Worm (Caenorhabditis elegans) whole organism, young adult: Measurements from ENCODE around the gene acly-2.

Experiments
- D2030.7 ChIP-seq: fragments of 200-800 bp; sonication (Bioruptor generic); IDR thresholded peaks from 2 replicates; pipeline ENCODE4 v1.3.6; 2022; ENCODE audit warnings: missing genetic modification reagents, missing genetic modification characterization, missing compliant biosample characterization
- F22D6.2 ChIP-seq: sonication (generic microtip); optimal IDR thresholded peaks from 2 replicates; lab custom pipeline; 2016; ENCODE audit warnings: mild to moderate bottlenecking, missing genetic modification characterization, missing compliant biosample characterization
- F57A8.1 ChIP-seq: fragments of 200-800 bp; sonication (Bioruptor generic); optimal IDR thresholded peaks from 2 replicates; lab custom pipeline; 2018; ENCODE audit warnings: mild to moderate bottlenecking, missing genetic modification characterization, moderate library complexity, missing compliant biosample characterization
- T07F8.4 ChIP-seq: sonication (generic microtip); optimal IDR thresholded peaks from 2 replicates; lab custom pipeline; 2016; ENCODE audit warnings: mild to moderate bottlenecking, missing genetic modification characterization, moderate library complexity, missing compliant biosample characterization
- T26A5.8 ChIP-seq: sonication (generic microtip); optimal IDR thresholded peaks from 2 replicates; lab custom pipeline; 2016; ENCODE audit warnings: missing genetic modification characterization, missing compliant biosample characterization
- Y95B8A.8 ChIP-seq: fragments of 200-800 bp; sonication (Bioruptor generic); IDR thresholded peaks from 2 replicates; pipeline ENCODE4 v1.3.6; 2022; ENCODE audit warnings: missing genetic modification reagents, missing genetic modification characterization, missing compliant biosample characterization
- ZK185.1 ChIP-seq: sonication (generic microtip); optimal IDR thresholded peaks from 2 replicates; lab custom pipeline; 2016; ENCODE audit warnings: mild to moderate bottlenecking, missing genetic modification characterization, missing compliant biosample characterization; ENCODE audit not compliant: poor library complexity, severe bottlenecking
- atf-7 ChIP-seq: sonication (generic microtip); optimal IDR thresholded peaks from 2 replicates; lab custom pipeline; 2017; ENCODE audit warnings: mild to moderate bottlenecking, missing genetic modification characterization, missing compliant biosample characterization
- athp-1 ChIP-seq: sonication (generic microtip); optimal IDR thresholded peaks from 2 replicates; lab custom pipeline; 2017; ENCODE audit warnings: mild to moderate bottlenecking, missing genetic modification characterization, missing compliant biosample characterization
- attf-5 ChIP-seq: fragments of 200-800 bp; sonication (Bioruptor generic); optimal IDR thresholded peaks from 2 replicates; lab custom pipeline; 2018; ENCODE audit warnings: mild to moderate bottlenecking, missing genetic modification characterization, missing compliant biosample characterization
- attf-6 ChIP-seq: fragments of 200-800 bp; sonication (Bioruptor generic); IDR thresholded peaks from 2 replicates; pipeline ENCODE4 v1.3.6; 2022; ENCODE audit warnings: missing genetic modification reagents, missing genetic modification characterization, missing compliant biosample characterization
- bed-1 ChIP-seq: fragments of 200-800 bp; sonication (Bioruptor generic); IDR thresholded peaks from 2 replicates; pipeline ENCODE4 v1.3.6; 2022; ENCODE audit warnings: missing genetic modification reagents, missing genetic modification characterization, missing compliant biosample characterization
- ceh-27 ChIP-seq: fragments of 200-800 bp; sonication (Bioruptor generic); optimal IDR thresholded peaks from 2 replicates; lab custom pipeline; 2018; ENCODE audit warnings: mild to moderate bottlenecking, missing genetic modification characterization, moderate library complexity, missing compliant biosample characterization
- ceh-58 ChIP-seq: fragments of 200-800 bp; sonication (Bioruptor generic); IDR thresholded peaks from 2 replicates; pipeline ENCODE4 v1.3.6; 2022; ENCODE audit warnings: missing genetic modification characterization, missing compliant biosample characterization
- ceh-79 ChIP-seq: sonication (generic microtip); optimal IDR thresholded peaks from 2 replicates; lab custom pipeline; 2017; ENCODE audit warnings: mild to moderate bottlenecking, missing genetic modification characterization, missing compliant biosample characterization
- ceh-91 ChIP-seq: fragments of 200-800 bp; sonication (Bioruptor generic); IDR thresholded peaks from 2 replicates; pipeline ENCODE4 v1.3.6; 2022; ENCODE audit warnings: missing genetic modification reagents, missing genetic modification characterization, missing compliant biosample characterization
- die-1 ChIP-seq: sonication (generic microtip); optimal IDR thresholded peaks from 2 replicates; lab custom pipeline; 2016; ENCODE audit warnings: missing genotype, mild to moderate bottlenecking, missing genetic modification characterization, missing compliant biosample characterization
- dox-1 ChIP-seq: fragments of 200-800 bp; sonication (Bioruptor generic); IDR thresholded peaks from 2 replicates; pipeline ENCODE4 v1.3.6; 2022; ENCODE audit warnings: missing genetic modification reagents, missing genetic modification characterization, missing compliant biosample characterization
- egl-18 ChIP-seq: fragments of 200-800 bp; sonication (Bioruptor generic); IDR thresholded peaks from 2 replicates; pipeline ENCODE4 v1.3.6; 2022; ENCODE audit warnings: missing genetic modification reagents, missing genetic modification characterization, missing compliant biosample characterization
- egrh-3 ChIP-seq: fragments of 200-800 bp; sonication (Bioruptor generic); IDR thresholded peaks from 2 replicates; pipeline ENCODE4 v1.3.6; 2022; ENCODE audit warnings: missing genetic modification reagents, missing genetic modification characterization, missing compliant biosample characterization
- ekl-4 ChIP-seq: fragments of 200-800 bp; sonication (Bioruptor generic); IDR thresholded peaks from 2 replicates; pipeline ENCODE4 v1.3.6; 2022; ENCODE audit warnings: missing genetic modification reagents, missing genetic modification characterization, missing compliant biosample characterization
- fkh-3 ChIP-seq: sonication (generic microtip); optimal IDR thresholded peaks from 2 replicates; lab custom pipeline; 2016; ENCODE audit warnings: mild to moderate bottlenecking, missing genetic modification characterization, missing compliant biosample characterization
- gei-17 ChIP-seq: fragments of 200-800 bp; sonication (Bioruptor generic); optimal IDR thresholded peaks from 2 replicates; lab custom pipeline; 2018; ENCODE audit warnings: mild to moderate bottlenecking, missing genetic modification characterization, missing compliant biosample characterization
- him-1 ChIP-seq: sonication (generic microtip); optimal IDR thresholded peaks from 2 replicates; lab custom pipeline; 2016; ENCODE audit warnings: missing genotype, missing genetic modification reagents, missing genetic modification characterization, missing compliant biosample characterization
- hlh-12 ChIP-seq: sonication (generic microtip); optimal IDR thresholded peaks from 2 replicates; lab custom pipeline; 2016; ENCODE audit warnings: missing genetic modification characterization, missing compliant biosample characterization
- hmg-1.2 ChIP-seq: fragments of 200-800 bp; sonication (Bioruptor generic); IDR thresholded peaks from 2 replicates; pipeline ENCODE4 v1.3.6; 2022; ENCODE audit warnings: missing genetic modification reagents, missing genetic modification characterization, missing compliant biosample characterization
- hmg-20 ChIP-seq: fragments of 200-800 bp; sonication (Bioruptor generic); IDR thresholded peaks from 2 replicates; pipeline ENCODE4 v1.3.6; 2022; ENCODE audit warnings: missing genetic modification reagents, missing genetic modification characterization, missing compliant biosample characterization
- lin-35 ChIP-seq, 3 experiments: fragments of 150-350 bp in 2 of 3; sonication (generic microtip) in 1 of 3; optimal IDR thresholded peaks; 2 replicates each; lab custom pipeline; 2014 to 2018; ENCODE audit warnings: missing biosample characterization in 3 of 3, missing genetic modification characterization in 3 of 3, missing genetic modification reagents in 3 of 3
- lin-54 ChIP-seq: fragments of 200-800 bp; sonication (Bioruptor generic); optimal IDR thresholded peaks from 2 replicates; lab custom pipeline; 2018; ENCODE audit warnings: mild to moderate bottlenecking, missing genetic modification characterization, missing compliant biosample characterization
- lsl-1 ChIP-seq: fragments of 200-800 bp; sonication (Bioruptor generic); optimal IDR thresholded peaks from 2 replicates; lab custom pipeline; 2018; ENCODE audit warnings: mild to moderate bottlenecking, missing genetic modification characterization, moderate library complexity, missing compliant biosample characterization
- lsy-27 ChIP-seq: sonication (generic microtip); optimal IDR thresholded peaks from 2 replicates; lab custom pipeline; 2017; ENCODE audit warnings: missing genetic modification characterization, mild to moderate bottlenecking, missing compliant biosample characterization, antibody characterized with exemption, missing genotype, borderline replicate concordance; ENCODE audit not compliant: insufficient read depth
- madf-10 ChIP-seq: sonication (generic microtip); optimal IDR thresholded peaks from 2 replicates; lab custom pipeline; 2016; ENCODE audit warnings: mild to moderate bottlenecking, missing genetic modification characterization, missing compliant biosample characterization
- madf-6 ChIP-seq: fragments of 200-800 bp; sonication (Bioruptor generic); IDR thresholded peaks from 2 replicates; pipeline ENCODE4 v1.3.6; 2022; ENCODE audit warnings: missing genetic modification reagents, missing genetic modification characterization, missing compliant biosample characterization
- nfyb-1 ChIP-seq: fragments of 200-800 bp; sonication (Bioruptor generic); IDR thresholded peaks from 2 replicates; pipeline ENCODE4 v1.3.6; 2022; ENCODE audit warnings: missing genetic modification reagents, missing genetic modification characterization, missing compliant biosample characterization
- nhr-179 ChIP-seq: sonication (generic microtip); optimal IDR thresholded peaks from 2 replicates; lab custom pipeline; 2016; ENCODE audit warnings: mild to moderate bottlenecking, missing genetic modification characterization, missing compliant biosample characterization
- nhr-27 ChIP-seq: fragments of 200-800 bp; sonication (Bioruptor generic); optimal IDR thresholded peaks from 2 replicates; lab custom pipeline; 2018; ENCODE audit warnings: mild to moderate bottlenecking, missing genetic modification characterization, moderate library complexity, missing compliant biosample characterization
- pha-4 ChIP-seq: fragments of 150-350 bp; sonication (generic microtip); optimal IDR thresholded peaks from 2 replicates; lab custom pipeline; 2014; ENCODE audit warnings: missing biosample characterization, missing genetic modification reagents, missing genetic modification characterization
- rec-8 ChIP-seq, 2 experiments: sonication (generic microtip); optimal IDR thresholded peaks; 2 replicates each; lab custom pipeline; 2016; ENCODE audit warnings: mild to moderate bottlenecking in 2 of 2, missing genetic modification characterization in 2 of 2, missing genetic modification reagents in 2 of 2, missing genotype in 2 of 2, missing biosample characterization in 1 of 2, missing compliant biosample characterization in 1 of 2, moderate library complexity in 1 of 2
- sea-2 ChIP-seq: fragments of 200-800 bp; sonication (Bioruptor generic); IDR thresholded peaks from 2 replicates; pipeline ENCODE4 v1.3.6; 2022; ENCODE audit warnings: missing genetic modification characterization, missing compliant biosample characterization
- sptf-2 ChIP-seq: fragments of 200-800 bp; sonication (Bioruptor generic); optimal IDR thresholded peaks from 2 replicates; lab custom pipeline; 2018; ENCODE audit warnings: mild to moderate bottlenecking, missing genetic modification characterization, missing compliant biosample characterization
- tlf-1 ChIP-seq: fragments of 200-800 bp; sonication (Bioruptor generic); optimal IDR thresholded peaks from 2 replicates; lab custom pipeline; 2018; ENCODE audit warnings: mild to moderate bottlenecking, missing genetic modification characterization, missing compliant biosample characterization
- xnd-1 ChIP-seq: sonication (generic microtip); optimal IDR thresholded peaks from 2 replicates; lab custom pipeline; 2016; ENCODE audit warnings: missing genotype, missing genetic modification reagents, missing genetic modification characterization, missing compliant biosample characterization
- zfh-2 ChIP-seq: fragments of 200-800 bp; sonication (Bioruptor generic); conservative IDR thresholded peaks from 2 replicates; pipeline ENCODE4 v1.3.6; 2022; ENCODE audit warnings: missing genetic modification reagents, missing genetic modification characterization, missing compliant biosample characterization
- zim-3 ChIP-seq: sonication (generic microtip); optimal IDR thresholded peaks from 2 replicates; lab custom pipeline; 2017; ENCODE audit warnings: mild to moderate bottlenecking, missing genetic modification characterization, moderate library complexity, missing compliant biosample characterization
- ztf-25 ChIP-seq: fragments of 200-800 bp; sonication (Bioruptor generic); IDR thresholded peaks from 2 replicates; pipeline ENCODE4 v1.3.6; 2022; ENCODE audit warnings: missing genetic modification reagents, missing genetic modification characterization, missing compliant biosample characterization
- ztf-26 ChIP-seq: sonication (generic microtip); optimal IDR thresholded peaks from 2 replicates; lab custom pipeline; 2017; ENCODE audit warnings: missing genetic modification characterization, missing compliant biosample characterization
- ztf-28 ChIP-seq: fragments of 200-800 bp; sonication (Bioruptor generic); IDR thresholded peaks from 2 replicates; pipeline ENCODE4 v1.3.6; 2022; ENCODE audit warnings: missing genetic modification reagents, missing genetic modification characterization, missing compliant biosample characterization
- ztf-3 ChIP-seq: fragments of 200-800 bp; sonication (Bioruptor generic); optimal IDR thresholded peaks from 2 replicates; lab custom pipeline; 2018; ENCODE audit warnings: mild to moderate bottlenecking, missing genetic modification characterization, missing compliant biosample characterization
- ztf-6 ChIP-seq: fragments of 200-800 bp; sonication (Bioruptor generic); IDR thresholded peaks from 2 replicates; pipeline ENCODE4 v1.3.6; 2022; ENCODE audit warnings: missing genetic modification reagents, missing genetic modification characterization, missing compliant biosample characterization

Gene acly-2

ce11 chrV:13130439-13130840, 14.2 kb downstream of the acly-2 start (continued):
- TF ChIP-seq T07F8.4, result no peak
- peak in 1 of 3 experiments; percentile 13 for TF ChIP-seq lin-35 (GFP tag; optimal IDR thresholded peaks at IDR 0.05; lab: Kevin White, UChicago)
- no peak for TF ChIP-seq bed-1 (GFP tag; lab: Robert Waterston, UW)
- no peak for TF ChIP-seq T26A5.8 (tag; lab: Kevin White, UChicago)
- no peak for TF ChIP-seq egl-18
- no peak for TF ChIP-seq ztf-3 (GFP tag; lab: Kevin White, UChicago)
- no peak for TF ChIP-seq athp-1 (tag; lab: Kevin White, UChicago)
- TF ChIP-seq sptf-2 (GFP tag; lab: Kevin White, UChicago), result no peak
- TF ChIP-seq ceh-91 (GFP tag; lab: Robert Waterston, UW), result no peak
- no peak for TF ChIP-seq attf-6 (GFP tag; lab: Robert Waterston, UW)
- TF ChIP-seq lsl-1, result no peak
- TF ChIP-seq ceh-79 (tag; lab: Kevin White, UChicago), result no peak
- TF ChIP-seq rec-8 (tag; optimal IDR thresholded peaks at IDR 0.05; lab: Kevin White, UChicago), result no peak
- no peak for TF ChIP-seq gei-17 (GFP tag; lab: Kevin White, UChicago)
- TF ChIP-seq hmg-1.2 (GFP tag; lab: Robert Waterston, UW), result peak; percentile 49; the same call in 1 of the 2 replicates
- TF ChIP-seq ztf-26 (tag; lab: Kevin White, UChicago), result no peak
- TF ChIP-seq ztf-25 (GFP tag; lab: Robert Waterston, UW), result no peak
- peak; percentile 96 for TF ChIP-seq zfh-2
- TF ChIP-seq F57A8.1, result no peak
- no peak for TF ChIP-seq ceh-58 (GFP tag; lab: Robert Waterston, UW)
- no peak for TF ChIP-seq ztf-28 (GFP tag; lab: Robert Waterston, UW)
- no peak for TF ChIP-seq Y95B8A.8
- TF ChIP-seq ztf-6 (GFP tag; lab: Robert Waterston, UW), result no peak
- peak; percentile 27 for TF ChIP-seq madf-10
- TF ChIP-seq xnd-1, result no peak
- TF ChIP-seq zim-3, result no peak
- no peak for TF ChIP-seq ZK185.1 (tag; lab: Kevin White, UChicago)
- peak; percentile 61 for TF ChIP-seq attf-5
- no peak for TF ChIP-seq nhr-27 (tag; lab: Kevin White, UChicago)

- TF ChIP-seq hlh-12 (tag; lab: Kevin White, UChicago) (no peak), lin-54 (GFP tag; lab: Kevin White, UChicago) (no peak), ztf-26 (tag; lab: Kevin White, UChicago) (no peak), pha-4 (tag; lab: Kevin White, UChicago) (no peak), ztf-28 (GFP tag; lab: Robert Waterston, UW) (no peak), die-1 (no peak), egl-18 (no peak), egrh-3 (no peak), hmg-20 (GFP tag; lab: Robert Waterston, UW) (no peak), F57A8.1 (no peak), D2030.7 (GFP tag; lab: Robert Waterston, UW) (peak; percentile 88), gei-17 (GFP tag; lab: Kevin White, UChicago) (no peak), ekl-4 (GFP tag; lab: Robert Waterston, UW) (no peak), him-1 (tag; lab: Kevin White, UChicago) (peak; percentile 67), atf-7 (tag; lab: Kevin White, UChicago) (no peak), dox-1 (GFP tag; lab: Robert Waterston, UW) (no peak; the same call in 1 of the 2 replicates), ceh-58 (GFP tag; lab: Robert Waterston, UW) (no peak), nhr-179 (tag; lab: Kevin White, UChicago) (no peak), Y95B8A.8 (no peak), lsy-27 (tag; lab: Kevin White, UChicago) (no peak), tlf-1 (GFP tag; lab: Kevin White, UChicago) (no peak), sea-2 (GFP tag; lab: Robert Waterston, UW) (no peak), F22D6.2 (tag; lab: Kevin White, UChicago) (no peak), madf-6 (peak; percentile 93), fkh-3 (tag; lab: Kevin White, UChicago) (no peak), nfyb-1 (GFP tag; lab: Robert Waterston, UW) (no peak), sptf-2 (GFP tag; lab: Kevin White, UChicago) (no peak), ceh-27 (GFP tag; lab: Kevin White, UChicago) (no peak)
Measured at ce11 chrV:13131487-13131886, 15.2 kb downstream of the acly-2 start.
